Fruit fly (Drosophila melanogaster): ENCODE measurements around the gene Wnt4.
A peak's percentile ranks its signal among the peaks of the same experiment; 100 is the strongest.

The Wnt4 gene

dm6 chr2L:7216272-7216671, 60.7 kb downstream of the Wnt4 start (continued):
- TF ChIP-seq run (tag; optimal IDR thresholded peaks at IDR 0.05) (peak; percentile 4), CG15696 (tag; optimal IDR thresholded peaks at IDR 0.05) (no peak), nom (GFP tag; optimal IDR thresholded peaks at IDR 0.05) (no peak), CG30020 (tag; optimal IDR thresholded peaks at IDR 0.05) (no peak), grn (GFP tag; optimal IDR thresholded peaks at IDR 0.05) (peak; percentile 4), CG1233 (GFP tag; optimal IDR thresholded peaks at IDR 0.05) (peak; percentile 4), Med (GFP tag) (peak; percentile 1), phol (tag; optimal IDR thresholded peaks at IDR 0.05) (no peak), Max (GFP tag; optimal IDR thresholded peaks at IDR 0.05) (no peak), sr (GFP tag; IDR thresholded peaks at IDR 0.05) (no peak), eyg (GFP tag; optimal IDR thresholded peaks at IDR 0.05) (no peak), CG3995 (GFP tag; optimal IDR thresholded peaks at IDR 0.05) (no peak), CG31388 (GFP tag; optimal IDR thresholded peaks at IDR 0.05) (no peak), gfzf (GFP tag; optimal IDR thresholded peaks at IDR 0.05) (no peak), GATAe (GFP tag; conservative IDR thresholded peaks at IDR 0.05) (peak; percentile 50; the same call in 1 of the 2 replicates)

dm6 chr2L:7215657-7216056, 61.3 kb downstream of the Wnt4 start:
- TF ChIP-seq CG15514 (GFP tag; optimal IDR thresholded peaks at IDR 0.05) (peak; percentile 23), bowl (GFP tag; IDR thresholded peaks at IDR 0.05) (no peak), CG4360 (GFP tag; IDR thresholded peaks at IDR 0.05) (no peak), ftz-f1 (GFP tag; optimal IDR thresholded peaks at IDR 0.05) (no peak), CG7372 (GFP tag; IDR thresholded peaks at IDR 0.05) (no peak), p53 (GFP tag; optimal IDR thresholded peaks at IDR 0.05) (no peak), Asciz (GFP tag; optimal IDR thresholded peaks at IDR 0.05) (peak; percentile 51), CG17359 (tag; optimal IDR thresholded peaks at IDR 0.05) (peak; percentile 4), CG11093 (GFP tag; IDR thresholded peaks at IDR 0.05) (no peak), toy (GFP tag; IDR thresholded peaks at IDR 0.05) (no peak), CG15696 (tag; optimal IDR thresholded peaks at IDR 0.05) (no peak), her (GFP tag; optimal IDR thresholded peaks at IDR 0.05) (no peak), CG10565 (GFP tag; optimal IDR thresholded peaks at IDR 0.05) (no peak), caup (GFP tag; optimal IDR thresholded peaks at IDR 0.05; ENCODE audit: severe bottlenecking) (peak; percentile 25), Hsf (GFP tag; optimal IDR thresholded peaks at IDR 0.05) (no peak), ham (GFP tag; IDR thresholded peaks at IDR 0.05) (no peak), ci (GFP tag; IDR thresholded peaks at IDR 0.05) (no peak), CG9876 (GFP tag; optimal IDR thresholded peaks at IDR 0.05) (no peak), CG4820 (GFP tag; optimal IDR thresholded peaks at IDR 0.05) (no peak), ATbp (GFP tag; optimal IDR thresholded peaks at IDR 0.05) (peak; percentile 61), Scr (GFP tag; IDR thresholded peaks at IDR 0.05; ENCODE audit: partially characterized antibody) (no peak), pan (optimal IDR thresholded peaks at IDR 0.05) (no peak), pan (GFP tag; optimal IDR thresholded peaks at IDR 0.05 in 1 of 2, IDR thresholded peaks at IDR 0.05 in 1 of 2) (no peak), CG11398 (GFP tag; optimal IDR thresholded peaks at IDR 0.05) (no peak), dmrt99B (tag; optimal IDR thresholded peaks at IDR 0.05) (peak; percentile 31), ro (GFP tag; IDR thresholded peaks at IDR 0.05) (no peak), wdn (GFP tag; IDR thresholded peaks at IDR 0.05) (0 out of 2 replicates have a peak, but pooled peaks have one; percentile 14), Hmx (GFP tag; optimal IDR thresholded peaks at IDR 0.05) (no peak), Atf6 (GFP tag; IDR thresholded peaks at IDR 0.05) (no peak), CrebB (tag; optimal IDR thresholded peaks at IDR 0.05) (peak; percentile 36), ap (GFP tag; IDR thresholded peaks at IDR 0.05) (no peak), MESR4 (GFP tag; optimal IDR thresholded peaks at IDR 0.05) (no peak), CG12769 (tag; optimal IDR thresholded peaks at IDR 0.05) (peak; percentile 21), CG9609 (GFP tag; optimal IDR thresholded peaks at IDR 0.05) (no peak), CG18262 (tag; optimal IDR thresholded peaks at IDR 0.05) (no peak), nau (GFP tag; optimal IDR thresholded peaks at IDR 0.05) (peak; percentile 13), jing (GFP tag; optimal IDR thresholded peaks at IDR 0.05) (no peak), CG10654 (GFP tag; optimal IDR thresholded peaks at IDR 0.05) (no peak)

Measured in whole organism, embryonic.